Fruit fly (Drosophila melanogaster): ENCODE data around the gene park.

- TF ChIP-seq CTCF (optimal IDR thresholded peaks at IDR 0.05) (no peak), CG8478 (optimal IDR thresholded peaks at IDR 0.05) (no peak)
These were observed 24.0 kb downstream of the park start, which contains the start of the genes chb and AsnS for dm6 chr3L:21172527-21173253.
